Fruit fly (Drosophila melanogaster): Measurements from ENCODE around the gene Daxx.

dm6 chr2L:6448334-6448703, 32.4 kb upstream of the Daxx start, which contains the start of gene Acox3:
- no peak for TF ChIP-seq achi (GFP tag; optimal IDR thresholded peaks at IDR 0.05)
- no peak for TF ChIP-seq spab (GFP tag; optimal IDR thresholded peaks at IDR 0.05)
